Worm (Caenorhabditis elegans): ENCODE results near the gene R10E4.7.
A peak's percentile ranks its signal among the peaks of the same experiment; 100 is the strongest.

R10E4.7 gene

DNA sequence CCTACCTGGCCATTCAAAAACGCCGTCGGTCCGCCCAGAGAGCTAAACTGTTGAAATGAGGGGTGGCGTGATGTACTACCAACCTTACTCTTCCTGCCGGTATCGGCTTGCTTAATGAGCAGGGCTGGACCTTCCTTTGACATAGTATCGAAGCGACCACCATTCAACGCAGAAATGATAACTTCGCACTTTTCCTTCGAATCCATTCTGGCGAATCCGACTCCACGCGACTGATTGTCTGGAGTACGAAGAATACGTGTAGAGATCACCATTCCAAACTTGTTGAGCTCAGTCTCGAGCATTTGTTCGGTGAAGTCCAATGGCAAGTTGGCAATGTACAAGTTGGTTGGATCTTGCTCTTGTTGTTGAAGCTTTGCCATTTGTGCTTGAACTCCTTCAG is 16.4 kb upstream of the R10E4.7 start:
- no peak for TF ChIP-seq nfya-1 (tag; optimal IDR thresholded peaks at IDR 0.05; ENCODE audit: insufficient read depth)
- no peak for TF ChIP-seq lin-15B (tag; optimal IDR thresholded peaks at IDR 0.05)
- TF ChIP-seq fkh-10 (GFP tag; optimal IDR thresholded peaks at IDR 0.05): no peak
- TF ChIP-seq pha-4 (tag; optimal IDR thresholded peaks at IDR 0.05): no peak
- no peak for TF ChIP-seq unc-39 (tag; optimal IDR thresholded peaks at IDR 0.05)
- TF ChIP-seq nhr-43 (tag; optimal IDR thresholded peaks at IDR 0.05; ENCODE audit: poor library complexity, severe bottlenecking): no peak

DNA sequence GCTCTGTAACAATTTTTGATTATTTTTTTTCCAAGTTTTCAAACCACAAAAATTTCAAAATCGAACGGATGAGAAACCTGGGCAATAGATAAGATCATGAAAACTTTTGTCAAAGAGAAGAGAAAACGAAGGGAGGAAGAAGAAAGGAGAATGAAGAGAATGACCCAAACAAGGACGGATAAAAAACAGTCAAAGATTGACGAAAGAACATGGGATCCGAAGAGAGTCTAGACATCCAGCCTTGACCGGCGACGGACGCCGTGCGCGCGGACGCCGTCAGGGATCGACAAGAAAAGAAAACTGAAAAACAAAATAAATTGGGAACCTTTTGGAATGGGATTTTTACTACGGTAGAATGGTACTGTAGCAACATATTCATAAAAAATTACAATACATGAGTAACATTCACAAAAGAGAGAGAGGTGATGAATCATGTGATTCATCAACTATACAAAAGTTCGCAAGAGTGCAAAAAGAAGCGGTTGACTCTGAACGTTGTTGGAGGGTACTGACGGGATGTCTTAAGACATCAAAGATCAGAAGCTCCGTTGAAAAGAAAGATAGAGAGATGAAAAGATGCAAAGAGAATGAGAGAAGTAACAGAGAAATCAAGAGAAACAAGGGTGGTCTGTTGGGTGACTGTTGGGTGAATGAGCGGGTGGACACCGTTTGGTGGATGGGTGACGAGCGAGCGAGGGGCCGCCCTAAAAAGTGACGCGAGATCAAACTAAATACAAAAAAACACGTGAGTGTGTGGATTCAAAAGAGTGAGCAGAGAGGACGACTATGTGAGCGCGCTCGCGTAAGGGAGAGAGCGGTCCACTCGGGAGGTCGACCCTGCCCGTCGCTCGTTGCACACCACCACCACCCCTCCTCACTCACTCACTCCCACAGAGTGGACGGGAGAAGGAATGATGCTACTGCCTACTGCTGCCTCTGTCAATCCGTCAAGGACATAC is 14.1 kb upstream of the R10E4.7 start, which contains the start of gene sup-26:
Gene sup-26, minus strand, starts transcription at position 10 of the 959 bp plus-strand sequence.
- TF ChIP-seq elt-3 (tag; optimal IDR thresholded peaks at IDR 0.05) (peak in 1 of 3 experiments; percentile 45), egl-27 (tag; optimal IDR thresholded peaks at IDR 0.05) (no peak), snpc-4 (tag; optimal IDR thresholded peaks at IDR 0.05) (no peak), elt-2 (tag; optimal IDR thresholded peaks at IDR 0.05) (no peak), lin-39 (tag; optimal IDR thresholded peaks at IDR 0.05) (peak; percentile 23), hmg-11 (tag; optimal IDR thresholded peaks at IDR 0.05) (no peak), pha-4 (tag; optimal IDR thresholded peaks at IDR 0.05) (peak; percentile 38), ZK546.5 (tag; optimal IDR thresholded peaks at IDR 0.05) (no peak), mdl-1 (tag; optimal IDR thresholded peaks at IDR 0.05) (peak; percentile 2), nhr-23 (tag; optimal IDR thresholded peaks at IDR 0.05) (peak; percentile 44), ama-1 (optimal IDR thresholded peaks at IDR 0.05) (peak; percentile 7), nhr-25 (tag; optimal IDR thresholded peaks at IDR 0.05) (peak; percentile 41)

DNA sequence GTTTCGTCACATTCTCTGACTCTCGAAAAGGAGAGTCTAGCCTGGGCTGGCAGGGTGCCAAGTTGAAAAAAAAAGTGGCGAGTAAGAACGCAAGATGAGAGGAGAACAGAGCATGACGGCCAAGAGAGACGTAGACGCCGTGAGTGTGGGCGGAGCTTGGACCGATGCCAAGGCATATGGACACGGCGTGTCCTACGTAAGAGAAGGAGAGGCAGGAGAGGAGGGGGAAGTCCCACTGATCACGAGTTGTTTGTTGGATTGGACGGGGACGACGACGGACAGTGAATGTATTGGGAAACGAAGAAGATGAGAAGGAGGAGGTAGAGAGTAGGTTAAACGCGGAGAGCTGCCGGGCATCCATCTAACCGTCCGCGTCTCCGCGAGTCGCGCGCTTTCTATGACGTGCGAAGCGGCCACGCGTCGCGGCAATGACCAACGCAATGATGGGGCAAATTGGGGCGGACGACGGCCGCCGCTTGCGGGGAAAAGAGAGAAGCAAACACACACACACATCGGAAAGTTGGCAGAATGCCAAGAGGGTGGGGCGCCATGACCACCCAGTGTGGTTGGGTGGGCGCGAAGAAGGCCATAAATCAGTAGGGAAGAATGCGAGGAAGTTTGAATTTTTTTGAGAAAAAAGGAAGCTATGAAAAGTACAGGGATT is 12.5 kb upstream of the R10E4.7 start:
- TF ChIP-seq unc-39 (tag; optimal IDR thresholded peaks at IDR 0.05) (no peak), mdl-1 (tag; optimal IDR thresholded peaks at IDR 0.05) (peak; percentile 93), elt-2 (tag; optimal IDR thresholded peaks at IDR 0.05) (peak; percentile 95), mml-1 (tag; optimal IDR thresholded peaks at IDR 0.05) (no peak), fos-1 (tag; optimal IDR thresholded peaks at IDR 0.05) (peak; percentile 86), nhr-12 (tag; optimal IDR thresholded peaks at IDR 0.05) (no peak), nhr-43 (tag; optimal IDR thresholded peaks at IDR 0.05; ENCODE audit: poor library complexity, severe bottlenecking) (peak; percentile 98), ceh-82 (tag; optimal IDR thresholded peaks at IDR 0.05) (peak; percentile 82), nhr-23 (tag; optimal IDR thresholded peaks at IDR 0.05) (peak; percentile 98), snpc-4 (tag; optimal IDR thresholded peaks at IDR 0.05) (peak; percentile 89), ceh-28 (tag; optimal IDR thresholded peaks at IDR 0.05) (peak; percentile 96), nhr-237 (tag; optimal IDR thresholded peaks at IDR 0.05) (no peak), elt-3 (tag; optimal IDR thresholded peaks at IDR 0.05) (peak in 1 of 3 experiments; percentile 6), nhr-11 (tag; optimal IDR thresholded peaks at IDR 0.05) (peak; percentile 92), fkh-2 (tag; optimal IDR thresholded peaks at IDR 0.05) (no peak), R02D3.7 (tag; optimal IDR thresholded peaks at IDR 0.05) (peak; percentile 85), nhr-76 (tag; optimal IDR thresholded peaks at IDR 0.05) (peak; percentile 14), egl-27 (tag; optimal IDR thresholded peaks at IDR 0.05) (peak; percentile 72), lin-15B (tag; optimal IDR thresholded peaks at IDR 0.05) (peak; percentile 85), nhr-25 (tag; optimal IDR thresholded peaks at IDR 0.05) (peak; percentile 99), daf-12 (tag; optimal IDR thresholded peaks at IDR 0.05) (peak; percentile 64), ZK546.5 (tag; optimal IDR thresholded peaks at IDR 0.05) (peak; percentile 27), ztf-4 (tag; optimal IDR thresholded peaks at IDR 0.05) (peak; percentile 85), nhr-28 (tag; optimal IDR thresholded peaks at IDR 0.05) (peak; percentile 40), jun-1 (tag; optimal IDR thresholded peaks at IDR 0.05) (peak; percentile 97), lsy-12 (tag; optimal IDR thresholded peaks at IDR 0.05) (peak; percentile 97), lin-39 (tag; optimal IDR thresholded peaks at IDR 0.05) (peak; percentile 95), tbx-2 (tag; optimal IDR thresholded peaks at IDR 0.05) (peak; percentile 97), nfya-1 (tag; optimal IDR thresholded peaks at IDR 0.05; ENCODE audit: insufficient read depth) (peak; percentile 99), ceh-16 (tag; optimal IDR thresholded peaks at IDR 0.05) (peak; percentile 37), ztf-11 (tag; optimal IDR thresholded peaks at IDR 0.05) (no peak), skn-1 (tag; optimal IDR thresholded peaks at IDR 0.05) (no peak), unc-62 (GFP tag; optimal IDR thresholded peaks at IDR 0.05) (peak; percentile 98), nhr-77 (tag; optimal IDR thresholded peaks at IDR 0.05) (peak; percentile 35), elt-1 (tag; optimal IDR thresholded peaks at IDR 0.05) (peak; percentile 91), sea-2 (GFP tag; optimal IDR thresholded peaks at IDR 0.05) (peak; percentile 77), eor-1 (tag; optimal IDR thresholded peaks at IDR 0.05) (no peak), aly-2 (tag; optimal IDR thresholded peaks at IDR 0.05) (peak; percentile 51), pha-4 (tag; optimal IDR thresholded peaks at IDR 0.05) (peak; percentile 97), pqm-1 (tag; optimal IDR thresholded peaks at IDR 0.05) (peak; percentile 74), ama-1 (optimal IDR thresholded peaks at IDR 0.05) (peak; percentile 62), hmg-11 (tag; optimal IDR thresholded peaks at IDR 0.05) (peak; percentile 98)
